Fruit fly (Drosophila melanogaster): ENCODE data around the gene CG43317.

DNA sequence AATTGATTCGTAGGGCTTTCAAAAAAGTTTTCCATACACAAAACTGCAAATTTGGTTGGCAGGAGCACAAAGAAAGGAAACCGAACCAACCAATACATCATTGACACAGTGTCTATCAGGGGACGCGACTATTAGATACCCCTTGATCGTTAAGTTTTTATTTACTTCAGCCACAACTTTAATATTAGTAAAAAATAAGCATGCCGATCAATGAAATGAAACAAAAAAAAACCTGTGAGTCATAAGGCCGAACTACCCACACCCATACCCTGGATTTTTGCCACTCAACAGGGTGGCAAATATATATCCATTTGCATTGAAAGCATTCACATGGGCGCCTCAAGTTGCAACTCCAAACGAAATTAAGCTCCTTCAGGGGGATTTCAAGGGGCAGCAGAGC, 17.9 kb downstream of the CG43317 start:
- TF ChIP-seq CG11617 (GFP tag; optimal IDR thresholded peaks at IDR 0.05) (no peak), toe (GFP tag; optimal IDR thresholded peaks at IDR 0.05) (no peak), CG5204 (GFP tag; optimal IDR thresholded peaks at IDR 0.05) (no peak), cnc (optimal IDR thresholded peaks at IDR 0.05) (no peak), kay (GFP tag; ENCODE audit: borderline replicate concordance) (no peak), Mnt (GFP tag; optimal IDR thresholded peaks at IDR 0.05) (no peak), CG14711 (tag; optimal IDR thresholded peaks at IDR 0.05) (no peak), CG1620 (GFP tag; optimal IDR thresholded peaks at IDR 0.05) (no peak), ovo (GFP tag; optimal IDR thresholded peaks at IDR 0.05) (no peak), cic (GFP tag; optimal IDR thresholded peaks at IDR 0.05) (no peak), pad (GFP tag; optimal IDR thresholded peaks at IDR 0.05) (no peak), CG12768 (GFP tag; optimal IDR thresholded peaks at IDR 0.05) (no peak), CG7045 (GFP tag; optimal IDR thresholded peaks at IDR 0.05) (no peak)
